Worm (Caenorhabditis elegans) whole organism, L1 larva: Measurements from ENCODE around the gene set-25.

Experiments
- C04F5.9 ChIP-seq: sonication (generic microtip); optimal IDR thresholded peaks from 2 replicates; lab custom pipeline; 2016; ENCODE audit warnings: missing genetic modification characterization, missing compliant biosample characterization
- C16A3.4 ChIP-seq: fragments of 150-350 bp; optimal IDR thresholded peaks from 2 replicates; lab custom pipeline; 2014; ENCODE audit warnings: missing biosample characterization, missing genetic modification characterization
- aly-2 ChIP-seq: fragments of 150-350 bp; optimal IDR thresholded peaks from 2 replicates; lab custom pipeline; 2014; ENCODE audit warnings: missing biosample characterization, missing genetic modification characterization
- ceh-63 ChIP-seq: fragments of 200-800 bp; sonication (Bioruptor generic); optimal IDR thresholded peaks from 2 replicates; lab custom pipeline; 2018; ENCODE audit warnings: mild to moderate bottlenecking, missing genetic modification characterization, missing compliant biosample characterization
- ceh-8 ChIP-seq: fragments of 200-800 bp; sonication (Bioruptor generic); optimal IDR thresholded peaks from 2 replicates; lab custom pipeline; 2018; ENCODE audit warnings: mild to moderate bottlenecking, missing genetic modification characterization, moderate library complexity, missing compliant biosample characterization
- ceh-88 ChIP-seq: fragments of 200-800 bp; sonication (Bioruptor generic); IDR thresholded peaks from 2 replicates; pipeline ENCODE4 v1.3.6; 2022; ENCODE audit warnings: missing genetic modification characterization, missing compliant biosample characterization
- ces-1 ChIP-seq: fragments of 150-350 bp; optimal IDR thresholded peaks from 2 replicates; lab custom pipeline; 2014; ENCODE audit warnings: missing biosample characterization, missing genetic modification reagents, missing genetic modification characterization
- dpl-1 ChIP-seq, 3 experiments: fragments of 150-350 bp in 2 of 3; sonication (generic microtip) in 1 of 3; optimal IDR thresholded peaks; 2 replicates each; lab custom pipeline; 2014 to 2017; ENCODE audit warnings: missing biosample characterization in 3 of 3, missing genetic modification characterization in 3 of 3, missing genetic modification reagents in 3 of 3
- dsc-1 ChIP-seq: sonication (generic microtip); optimal IDR thresholded peaks from 2 replicates; lab custom pipeline; 2016; ENCODE audit warnings: mild to moderate bottlenecking, missing genetic modification characterization, missing compliant biosample characterization
- efl-3 ChIP-seq: fragments of 200-800 bp; sonication (Bioruptor generic); optimal IDR thresholded peaks from 2 replicates; lab custom pipeline; 2018; ENCODE audit warnings: mild to moderate bottlenecking, missing genetic modification characterization, missing compliant biosample characterization
- elt-3 ChIP-seq, 6 experiments: fragments of 150-350 bp in 1 of 6; sonication (generic microtip); optimal IDR thresholded peaks; 2 replicates each; lab custom pipeline; 2017 to 2018; ENCODE audit warnings: missing biosample characterization in 6 of 6, missing genetic modification characterization in 6 of 6, inconsistent platforms in 1 of 6
- ets-5 ChIP-seq: fragments of 200-800 bp; sonication (Bioruptor generic); IDR thresholded peaks from 2 replicates; pipeline ENCODE4 v1.3.6; 2022; ENCODE audit warnings: missing genetic modification characterization, missing compliant biosample characterization
- fkh-4 ChIP-seq: sonication (generic microtip); optimal IDR thresholded peaks from 2 replicates; lab custom pipeline; 2016; ENCODE audit warnings: missing compliant biosample characterization, missing genetic modification characterization, borderline replicate concordance
- fkh-8 ChIP-seq: sonication (generic microtip); optimal IDR thresholded peaks from 2 replicates; lab custom pipeline; 2016; ENCODE audit warnings: mild to moderate bottlenecking, missing genetic modification characterization, missing compliant biosample characterization
- hlh-17 ChIP-seq: fragments of 200-800 bp; sonication (Bioruptor generic); optimal IDR thresholded peaks from 2 replicates; lab custom pipeline; 2018; ENCODE audit warnings: missing genetic modification characterization, mild to moderate bottlenecking, missing compliant biosample characterization, moderate library complexity, borderline replicate concordance
- hlh-4 ChIP-seq: sonication (generic microtip); optimal IDR thresholded peaks from 2 replicates; lab custom pipeline; 2016; ENCODE audit warnings: mild to moderate bottlenecking, missing genetic modification characterization, missing compliant biosample characterization
- hpl-2 ChIP-seq: fragments of 150-350 bp; optimal IDR thresholded peaks from 2 replicates; lab custom pipeline; 2014; ENCODE audit warnings: missing biosample characterization, missing genetic modification reagents, missing genetic modification characterization
- irx-1 ChIP-seq: sonication (generic microtip); optimal IDR thresholded peaks from 2 replicates; lab custom pipeline; 2016; ENCODE audit warnings: missing genetic modification characterization, missing compliant biosample characterization
- jun-1 ChIP-seq: fragments of 150-350 bp; optimal IDR thresholded peaks from 2 replicates; lab custom pipeline; 2014; ENCODE audit warnings: missing biosample characterization, missing genetic modification reagents, missing genetic modification characterization
- lin-13 ChIP-seq: fragments of 150-350 bp; optimal IDR thresholded peaks from 2 replicates; lab custom pipeline; 2014; ENCODE audit warnings: missing biosample characterization, missing genetic modification reagents, missing genetic modification characterization
- lin-14 ChIP-seq: fragments of 200-800 bp; sonication (Bioruptor generic); optimal IDR thresholded peaks from 2 replicates; lab custom pipeline; 2018; ENCODE audit warnings: mild to moderate bottlenecking, missing genetic modification characterization, moderate library complexity, missing compliant biosample characterization
- lin-15B ChIP-seq: fragments of 150-350 bp; sonication (generic microtip); optimal IDR thresholded peaks from 3 replicates; lab custom pipeline; 2014; ENCODE audit warnings: missing biosample characterization, missing genetic modification characterization
- lsy-2 ChIP-seq, 2 experiments: fragments of 150-350 bp; optimal IDR thresholded peaks; 2 replicates each; lab custom pipeline; 2014; ENCODE audit warnings: missing biosample characterization in 2 of 2, missing genetic modification characterization in 2 of 2
- mab-9 ChIP-seq: fragments of 200-800 bp; sonication (Bioruptor generic); IDR thresholded peaks from 2 replicates; pipeline ENCODE4 v1.3.6; 2022; ENCODE audit warnings: missing genetic modification reagents, missing genetic modification characterization, missing compliant biosample characterization
- mdl-1 ChIP-seq, 2 experiments: fragments of 150-350 bp; optimal IDR thresholded peaks; 2 replicates each; lab custom pipeline; 2014 to 2017; ENCODE audit warnings: missing biosample characterization in 2 of 2, missing genetic modification characterization in 2 of 2, inconsistent platforms in 1 of 2
- mep-1 ChIP-seq: fragments of 150-350 bp; optimal IDR thresholded peaks from 2 replicates; lab custom pipeline; 2014; ENCODE audit warnings: missing biosample characterization, missing genetic modification characterization
- nhr-12 ChIP-seq: sonication (generic microtip); optimal IDR thresholded peaks from 2 replicates; lab custom pipeline; 2017; ENCODE audit warnings: missing biosample characterization, missing genetic modification characterization
- nhr-20 ChIP-seq: sonication (generic microtip); optimal IDR thresholded peaks from 2 replicates; lab custom pipeline; 2016; ENCODE audit warnings: mild to moderate bottlenecking, missing genetic modification characterization, missing compliant biosample characterization
- nhr-47 ChIP-seq: sonication (generic microtip); optimal IDR thresholded peaks from 2 replicates; lab custom pipeline; 2016; ENCODE audit warnings: mild to moderate bottlenecking, missing genetic modification characterization, moderate library complexity, missing compliant biosample characterization
- nhr-71 ChIP-seq: sonication (generic microtip); optimal IDR thresholded peaks from 2 replicates; lab custom pipeline; 2016; ENCODE audit warnings: mild to moderate bottlenecking, missing genetic modification characterization, moderate library complexity, missing compliant biosample characterization
- nhr-76 ChIP-seq: sonication (generic microtip); optimal IDR thresholded peaks from 2 replicates; lab custom pipeline; 2017; ENCODE audit warnings: missing biosample characterization, missing genetic modification characterization
- nhr-84 ChIP-seq: sonication (generic microtip); optimal IDR thresholded peaks from 2 replicates; lab custom pipeline; 2017; ENCODE audit warnings: missing biosample characterization, missing genetic modification characterization
- nhr-85 ChIP-seq: sonication (generic microtip); peaks from one replicate; lab custom pipeline; 2016; ENCODE audit warnings: missing genetic modification characterization, inconsistent platforms, missing compliant biosample characterization
- pag-3 ChIP-seq: sonication (generic microtip); optimal IDR thresholded peaks from 2 replicates; lab custom pipeline; 2017; ENCODE audit warnings: missing genetic modification characterization, mild to moderate bottlenecking, missing compliant biosample characterization, antibody characterized with exemption, borderline replicate concordance; ENCODE audit not compliant: insufficient read depth
- pax-3 ChIP-seq: fragments of 200-800 bp; sonication (Bioruptor generic); optimal IDR thresholded peaks from 2 replicates; lab custom pipeline; 2018; ENCODE audit warnings: mild to moderate bottlenecking, missing genetic modification characterization, moderate library complexity, missing compliant biosample characterization
- snpc-4 ChIP-seq: fragments of 150-350 bp; optimal IDR thresholded peaks from 2 replicates; lab custom pipeline; 2014; ENCODE audit warnings: missing biosample characterization, missing genetic modification characterization
- snu-23 ChIP-seq: sonication (generic microtip); optimal IDR thresholded peaks from 2 replicates; lab custom pipeline; 2016; ENCODE audit warnings: missing genetic modification characterization, missing compliant biosample characterization
- sox-4 ChIP-seq: sonication (generic microtip); optimal IDR thresholded peaks from 2 replicates; lab custom pipeline; 2016; ENCODE audit warnings: missing genetic modification characterization, missing compliant biosample characterization
- tlp-1 ChIP-seq: fragments of 150-350 bp; optimal IDR thresholded peaks from 2 replicates; lab custom pipeline; 2014; ENCODE audit warnings: missing biosample characterization, missing genetic modification characterization
- unc-130 ChIP-seq: fragments of 150-350 bp; optimal IDR thresholded peaks from 2 replicates; lab custom pipeline; 2017; ENCODE audit warnings: missing biosample characterization, missing genetic modification characterization, inconsistent platforms
- unc-98 ChIP-seq: fragments of 200-800 bp; sonication (Bioruptor generic); IDR thresholded peaks from 2 replicates; pipeline ENCODE4 v1.3.6; 2022; ENCODE audit warnings: missing genetic modification characterization, missing compliant biosample characterization
- zag-1 ChIP-seq: fragments of 150-350 bp; optimal IDR thresholded peaks from 2 replicates; lab custom pipeline; 2014; ENCODE audit warnings: missing biosample characterization, missing genetic modification characterization
- zip-4 ChIP-seq: fragments of 200-800 bp; sonication (Bioruptor generic); optimal IDR thresholded peaks from 2 replicates; lab custom pipeline; 2018; ENCODE audit warnings: mild to moderate bottlenecking, missing genetic modification characterization, moderate library complexity, missing compliant biosample characterization
- ztf-11 ChIP-seq, 2 experiments: sonication (generic microtip); optimal IDR thresholded peaks; 2 replicates each; lab custom pipeline; 2016 to 2017; ENCODE audit warnings: missing genetic modification characterization in 2 of 2, missing biosample characterization in 1 of 2, missing compliant biosample characterization in 1 of 2
- ztf-4 ChIP-seq: fragments of 150-350 bp; optimal IDR thresholded peaks from 2 replicates; lab custom pipeline; 2014; ENCODE audit warnings: missing biosample characterization, missing genetic modification characterization

Gene set-25

DNA sequence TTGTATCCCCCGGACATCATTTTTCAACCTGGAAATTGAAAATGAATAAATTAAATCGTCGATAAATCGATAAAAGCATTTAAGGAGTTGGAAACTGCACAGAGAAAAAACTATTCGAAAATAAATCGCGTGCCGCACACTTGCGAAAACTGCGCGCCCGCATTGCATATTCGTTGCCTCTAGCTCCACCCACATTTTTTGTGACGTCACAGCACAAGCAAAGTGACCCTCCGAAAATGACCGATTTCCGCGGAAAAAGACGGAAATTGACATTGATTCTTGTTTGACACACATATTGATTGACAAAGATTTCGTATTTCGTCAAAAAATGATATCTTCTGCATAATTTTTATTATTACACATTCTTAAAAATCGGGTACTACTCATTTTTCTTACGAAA lies 24.0 kb downstream of the set-25 start, which contains the start of gene cpf-2 (continued):
- TF ChIP-seq nhr-47 (peak; percentile 87), elt-3 (tag; optimal IDR thresholded peaks at IDR 0.05; lab: Kevin White, UChicago) (peak in 1 of 6 experiments; percentile 53), dpl-1 (GFP tag; optimal IDR thresholded peaks at IDR 0.05; lab: Kevin White, UChicago) (peak; percentile 64 to 73 (median 73)), ztf-11 (tag; optimal IDR thresholded peaks at IDR 0.05; lab: Kevin White, UChicago) (peak; percentile 27 to 75), hlh-4 (tag; lab: Kevin White, UChicago) (no peak), pag-3 (tag; lab: Kevin White, UChicago) (no peak), unc-98 (GFP tag; lab: Robert Waterston, UW) (peak; percentile 37; the same call in 1 of the 2 replicates), nhr-76 (peak; percentile 87), ztf-4 (tag; lab: Kevin White, UChicago) (peak; percentile 54), zag-1 (tag; lab: Kevin White, UChicago) (no peak), C16A3.4 (peak; percentile 77), jun-1 (tag; lab: Kevin White, UChicago) (peak; percentile 59), ces-1 (GFP tag; lab: Kevin White, UChicago) (no peak), fkh-8 (tag; lab: Kevin White, UChicago) (peak; percentile 80), hpl-2 (GFP tag; lab: Kevin White, UChicago) (peak; percentile 41), sox-4 (tag; lab: Kevin White, UChicago) (peak; percentile 42), nhr-12 (no peak), aly-2 (tag; lab: Kevin White, UChicago) (no peak), irx-1 (peak; percentile 85), tlp-1 (tag; lab: Kevin White, UChicago) (no peak), mab-9 (peak; percentile 62), lsy-2 (tag; optimal IDR thresholded peaks at IDR 0.05; lab: Kevin White, UChicago) (peak; percentile 80), fkh-4 (no peak), ceh-8 (no peak), zip-4 (peak; percentile 30), ceh-88 (peak; percentile 27; the same call in 1 of the 2 replicates), snu-23 (GFP tag; lab: Kevin White, UChicago) (peak; percentile 89), C04F5.9 (tag; lab: Kevin White, UChicago) (peak; percentile 50), mep-1 (tag; lab: Kevin White, UChicago) (peak; percentile 49), ets-5 (GFP tag; lab: Robert Waterston, UW) (no peak), pax-3 (tag; lab: Kevin White, UChicago) (peak; percentile 26)

- TF ChIP-seq ets-5 (GFP tag; lab: Robert Waterston, UW) = no peak
- TF ChIP-seq sox-4 (tag; lab: Kevin White, UChicago) = no peak
- TF ChIP-seq lin-15B = no peak
- no peak for TF ChIP-seq hlh-4 (tag; lab: Kevin White, UChicago)
- no peak for TF ChIP-seq ceh-8
- TF ChIP-seq dsc-1 (tag; lab: Kevin White, UChicago) = no peak
- no peak for TF ChIP-seq mdl-1 (tag; optimal IDR thresholded peaks at IDR 0.05; lab: Kevin White, UChicago)
Measured at ce11 chrIII:13267046-13267445, 25.8 kb downstream of the set-25 start.

DNA sequence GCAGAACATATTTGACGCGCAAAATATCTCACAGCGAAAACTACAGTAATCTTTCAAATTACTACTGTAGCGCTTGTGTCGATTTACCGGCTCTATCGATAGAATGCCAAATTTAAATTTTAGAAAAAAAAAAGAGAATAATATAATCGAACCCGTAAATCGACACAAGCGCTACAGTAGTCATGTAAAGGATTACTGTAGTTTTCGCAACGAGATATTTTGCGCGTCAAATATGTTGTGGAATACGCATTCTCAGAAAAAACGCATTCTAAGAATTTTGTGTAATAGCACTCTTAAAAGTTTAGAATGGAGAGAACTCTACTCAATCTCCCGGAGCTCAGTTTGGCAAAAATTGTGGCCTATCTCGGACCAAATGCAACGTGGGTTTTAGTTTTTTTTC lies 27.3 kb downstream of the set-25 start, which contains the start of gene F56A8.5:
TSS of gene F56A8.5 (plus strand) at position 301 of the 400 bp plus-strand sequence.
- TF ChIP-seq hlh-17 (GFP tag; lab: Kevin White, UChicago) (no peak), C16A3.4 (no peak), nhr-20 (no peak), lin-14 (GFP tag; lab: Kevin White, UChicago) (no peak), snpc-4 (tag; lab: Kevin White, UChicago) (no peak), nhr-71 (no peak), unc-130 (tag; lab: Kevin White, UChicago) (no peak), nhr-84 (tag; lab: Kevin White, UChicago) (no peak), nhr-47 (no peak), sox-4 (tag; lab: Kevin White, UChicago) (no peak), dpl-1 (GFP tag; optimal IDR thresholded peaks at IDR 0.05; lab: Kevin White, UChicago) (no peak), lin-13 (no peak), efl-3 (no peak), nhr-85 (no peak), ceh-63 (no peak)
